Worm (Caenorhabditis elegans): ENCODE data around the gene drh-1.

Gene drh-1

DNA sequence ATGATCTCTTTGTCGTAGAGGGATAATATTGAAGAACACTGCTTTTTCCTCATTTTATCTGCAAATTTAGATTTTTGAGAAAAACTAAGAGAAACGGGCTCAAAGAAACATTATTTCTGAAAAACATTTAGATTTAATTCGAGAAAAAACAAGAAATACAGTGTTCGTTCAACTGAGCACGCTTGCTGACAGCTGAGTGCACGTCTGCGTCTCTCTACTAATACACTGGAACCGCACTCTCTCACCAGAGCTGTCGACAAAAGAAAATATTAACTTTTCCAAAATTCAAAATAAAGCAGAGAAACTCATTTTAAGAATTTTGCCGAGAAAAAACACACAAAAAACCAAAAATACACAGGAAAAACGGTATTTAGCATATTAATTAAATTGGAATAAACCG lies at the start of gene drh-1:
Gene drh-1, minus strand, starts transcription at position 58 of the 400 bp plus-strand sequence.
- TF ChIP-seq ama-1 (optimal IDR thresholded peaks at IDR 0.05) (peak; percentile 12), hmg-11 (tag; optimal IDR thresholded peaks at IDR 0.05) (peak; percentile 23), unc-39 (tag; optimal IDR thresholded peaks at IDR 0.05) (no peak), nfya-1 (tag; optimal IDR thresholded peaks at IDR 0.05; ENCODE audit: insufficient read depth) (peak; percentile 44), egl-5 (tag; optimal IDR thresholded peaks at IDR 0.05) (no peak), pha-4 (tag; optimal IDR thresholded peaks at IDR 0.05) (peak; percentile 63), elt-2 (tag; optimal IDR thresholded peaks at IDR 0.05) (peak; percentile 22), mml-1 (tag; optimal IDR thresholded peaks at IDR 0.05) (no peak)

- TF ChIP-seq ZK546.5 (tag; optimal IDR thresholded peaks at IDR 0.05) (no peak), nhr-28 (tag; optimal IDR thresholded peaks at IDR 0.05) (no peak), nhr-25 (tag; optimal IDR thresholded peaks at IDR 0.05) (peak; percentile 13), elt-3 (tag; optimal IDR thresholded peaks at IDR 0.05) (peak in 2 of 3 experiments; percentile 11 to 51), tbx-2 (tag; optimal IDR thresholded peaks at IDR 0.05) (no peak), nhr-23 (tag; optimal IDR thresholded peaks at IDR 0.05) (no peak), nfya-1 (tag; optimal IDR thresholded peaks at IDR 0.05; ENCODE audit: insufficient read depth) (no peak)
Measured at ce11 chrIV:6657519-6658031, 44.4 kb upstream of the drh-1 start, which contains the start of gene C01B10.11. TSS of gene C01B10.11 (plus strand) at chrIV:6657981.

DNA sequence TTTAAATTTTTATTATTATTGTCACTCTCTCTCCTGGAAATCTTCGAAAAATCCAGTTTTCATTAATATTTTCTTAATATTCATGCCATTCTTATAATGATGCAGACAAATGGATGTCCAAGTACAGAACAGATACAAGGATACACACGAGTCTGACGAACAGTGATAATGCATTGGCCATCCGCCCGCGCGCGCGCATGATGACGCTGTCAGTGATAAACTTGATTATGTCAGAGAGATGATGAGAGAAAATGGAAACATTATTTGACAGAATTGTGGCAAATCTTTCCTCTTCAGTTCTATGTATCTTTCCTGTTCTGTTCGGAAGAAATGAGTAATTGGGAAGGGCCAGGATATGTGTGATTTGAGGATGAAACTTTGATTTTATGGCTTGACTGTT lies 42.6 kb upstream of the drh-1 start:
- peak; percentile 44 for TF ChIP-seq nhr-25 (tag; optimal IDR thresholded peaks at IDR 0.05)
- peak; percentile 32 for TF ChIP-seq nhr-23 (tag; optimal IDR thresholded peaks at IDR 0.05)
- TF ChIP-seq tbx-2 (tag; optimal IDR thresholded peaks at IDR 0.05) = no peak
- no peak for TF ChIP-seq unc-62 (GFP tag; optimal IDR thresholded peaks at IDR 0.05)
- TF ChIP-seq nhr-43 (tag; optimal IDR thresholded peaks at IDR 0.05; ENCODE audit: poor library complexity, severe bottlenecking) = peak; percentile 31
- TF ChIP-seq pqm-1 (tag; optimal IDR thresholded peaks at IDR 0.05) = no peak
- TF ChIP-seq elt-3 (tag; optimal IDR thresholded peaks at IDR 0.05) = peak in 1 of 3 experiments; percentile 37
- TF ChIP-seq elt-1 (tag; optimal IDR thresholded peaks at IDR 0.05) = no peak
- no peak for TF ChIP-seq nhr-77 (tag; optimal IDR thresholded peaks at IDR 0.05)

DNA sequence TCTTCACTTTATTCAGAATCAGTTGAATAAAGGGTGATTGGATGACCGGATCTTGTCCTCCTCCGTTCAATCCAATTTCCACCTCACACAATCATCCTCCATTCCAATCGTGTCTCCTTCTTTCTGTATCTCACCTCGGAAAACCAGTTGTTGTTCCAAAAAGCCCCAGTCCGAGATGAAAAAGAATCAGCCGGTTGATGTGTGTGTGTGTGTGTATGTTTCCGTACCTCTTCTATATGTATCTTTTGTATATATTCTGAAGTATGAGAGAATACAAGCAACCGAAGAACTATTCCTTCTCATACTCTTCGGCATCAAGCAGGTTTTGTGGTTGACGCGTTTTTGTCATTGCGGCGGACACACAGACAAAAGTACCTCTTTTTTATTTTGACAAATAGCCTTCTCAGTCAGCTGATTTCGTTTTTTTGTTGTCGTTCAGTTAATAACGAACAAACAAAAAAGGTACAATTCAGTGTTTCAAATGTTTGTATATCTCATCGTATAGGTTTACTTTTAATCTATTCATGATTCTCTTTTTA lies 40.6 kb upstream of the drh-1 start:
- TF ChIP-seq sea-2 (GFP tag; optimal IDR thresholded peaks at IDR 0.05) = no peak
- TF ChIP-seq nhr-43 (tag; optimal IDR thresholded peaks at IDR 0.05; ENCODE audit: poor library complexity, severe bottlenecking) = peak; percentile 62
- no peak for TF ChIP-seq mdl-1 (tag; optimal IDR thresholded peaks at IDR 0.05)
- TF ChIP-seq egl-27 (tag; optimal IDR thresholded peaks at IDR 0.05) = no peak
- TF ChIP-seq daf-12 (tag; optimal IDR thresholded peaks at IDR 0.05) = no peak
- no peak for TF ChIP-seq skn-1 (tag; optimal IDR thresholded peaks at IDR 0.05)
- TF ChIP-seq lin-39 (tag; optimal IDR thresholded peaks at IDR 0.05) = no peak
- TF ChIP-seq nhr-23 (tag; optimal IDR thresholded peaks at IDR 0.05) = peak; percentile 4
- TF ChIP-seq nhr-11 (tag; optimal IDR thresholded peaks at IDR 0.05) = no peak
- TF ChIP-seq nhr-77 (tag; optimal IDR thresholded peaks at IDR 0.05) = no peak
- TF ChIP-seq nhr-28 (tag; optimal IDR thresholded peaks at IDR 0.05) = no peak
- no peak for TF ChIP-seq fos-1 (tag; optimal IDR thresholded peaks at IDR 0.05)
- no peak for TF ChIP-seq snpc-4 (tag; optimal IDR thresholded peaks at IDR 0.05)
- peak; percentile 70 for TF ChIP-seq nhr-25 (tag; optimal IDR thresholded peaks at IDR 0.05)
- TF ChIP-seq elt-2 (tag; optimal IDR thresholded peaks at IDR 0.05) = no peak
- TF ChIP-seq elt-3 (tag; optimal IDR thresholded peaks at IDR 0.05) = no peak
- no peak for TF ChIP-seq pha-4 (tag; optimal IDR thresholded peaks at IDR 0.05)
- TF ChIP-seq lin-15B (tag; optimal IDR thresholded peaks at IDR 0.05) = no peak
- TF ChIP-seq ztf-4 (tag; optimal IDR thresholded peaks at IDR 0.05) = no peak
- TF ChIP-seq lsy-12 (tag; optimal IDR thresholded peaks at IDR 0.05) = no peak
- TF ChIP-seq mml-1 (tag; optimal IDR thresholded peaks at IDR 0.05) = no peak
- TF ChIP-seq hmg-11 (tag; optimal IDR thresholded peaks at IDR 0.05) = no peak
- TF ChIP-seq elt-1 (tag; optimal IDR thresholded peaks at IDR 0.05) = no peak

ce11 chrIV:6652479-6653022 lies 39.4 kb upstream of the drh-1 start:
- TF ChIP-seq elt-3 (tag; optimal IDR thresholded peaks at IDR 0.05) (peak in 1 of 3 experiments; percentile 29), ZK546.5 (tag; optimal IDR thresholded peaks at IDR 0.05) (no peak), nhr-43 (tag; optimal IDR thresholded peaks at IDR 0.05; ENCODE audit: poor library complexity, severe bottlenecking) (peak; percentile 20), lin-39 (tag; optimal IDR thresholded peaks at IDR 0.05) (no peak), nhr-25 (tag; optimal IDR thresholded peaks at IDR 0.05) (peak; percentile 31), fos-1 (tag; optimal IDR thresholded peaks at IDR 0.05) (no peak), pha-4 (tag; optimal IDR thresholded peaks at IDR 0.05) (no peak), daf-12 (tag; optimal IDR thresholded peaks at IDR 0.05) (no peak), ceh-82 (tag; optimal IDR thresholded peaks at IDR 0.05) (no peak)
